Worm (Caenorhabditis elegans) whole organism, L1 larva: ENCODE measurements around the gene C53D6.10.

Experiments used
- C16A3.4 ChIP-seq: fragments of 150-350 bp; optimal IDR thresholded peaks from 2 replicates; lab custom pipeline; 2014; ENCODE audit warnings: missing biosample characterization, missing genetic modification characterization
- Y116A8C.19 ChIP-seq: sonication (generic microtip); optimal IDR thresholded peaks from 2 replicates; lab custom pipeline; 2016; ENCODE audit warnings: missing compliant biosample characterization, missing genetic modification characterization, borderline replicate concordance
- aha-1 ChIP-seq: fragments of 150-350 bp; optimal IDR thresholded peaks from 2 replicates; lab custom pipeline; 2014; ENCODE audit warnings: missing biosample characterization, missing genetic modification characterization
- aly-2 ChIP-seq: fragments of 150-350 bp; optimal IDR thresholded peaks from 2 replicates; lab custom pipeline; 2014; ENCODE audit warnings: missing biosample characterization, missing genetic modification characterization
- blmp-1 ChIP-seq: fragments of 150-350 bp; optimal IDR thresholded peaks from 2 replicates; lab custom pipeline; 2014; ENCODE audit warnings: missing biosample characterization, missing genetic modification characterization
- ceh-82 ChIP-seq, 3 experiments: fragments of 150-350 bp in 1 of 3; sonication (generic microtip) in 2 of 3; optimal IDR thresholded peaks; 2 replicates each; lab custom pipeline; 2014 to 2017; ENCODE audit warnings: missing biosample characterization in 3 of 3, missing genetic modification characterization in 3 of 3
- ceh-90 ChIP-seq: sonication (generic microtip); optimal IDR thresholded peaks from 2 replicates; lab custom pipeline; 2016; ENCODE audit warnings: missing genetic modification characterization, missing compliant biosample characterization
- dpl-1 ChIP-seq, 3 experiments: fragments of 150-350 bp in 2 of 3; sonication (generic microtip) in 1 of 3; optimal IDR thresholded peaks; 2 replicates each; lab custom pipeline; 2014 to 2017; ENCODE audit warnings: missing biosample characterization in 3 of 3, missing genetic modification characterization in 3 of 3, missing genetic modification reagents in 3 of 3
- efl-1 ChIP-seq, 4 experiments: fragments of 150-350 bp; optimal IDR thresholded peaks in 3 of 4; peaks in 1 of 4; 1 replicate in 1 of 4; 2 replicates in 3 of 4; lab custom pipeline; 2014; ENCODE audit warnings: missing biosample characterization in 2 of 4, missing genetic modification characterization in 2 of 4, missing genetic modification reagents in 2 of 4
- egl-27 ChIP-seq, 2 experiments: fragments of 150-350 bp in 1 of 2; sonication (generic microtip); optimal IDR thresholded peaks; 3 replicates each; lab custom pipeline; 2017 to 2018; ENCODE audit warnings: missing biosample characterization in 2 of 2, missing genetic modification characterization in 2 of 2, missing genetic modification reagents in 2 of 2
- ets-5 ChIP-seq: fragments of 200-800 bp; sonication (Bioruptor generic); IDR thresholded peaks from 2 replicates; pipeline ENCODE4 v1.3.6; 2022; ENCODE audit warnings: missing genetic modification characterization, missing compliant biosample characterization
- fkh-10 ChIP-seq: sonication (generic microtip); optimal IDR thresholded peaks from 2 replicates; lab custom pipeline; 2017; ENCODE audit warnings: missing biosample characterization, missing genetic modification reagents, missing genetic modification characterization
- fkh-4 ChIP-seq: sonication (generic microtip); optimal IDR thresholded peaks from 2 replicates; lab custom pipeline; 2016; ENCODE audit warnings: missing compliant biosample characterization, missing genetic modification characterization, borderline replicate concordance
- fkh-8 ChIP-seq: sonication (generic microtip); optimal IDR thresholded peaks from 2 replicates; lab custom pipeline; 2016; ENCODE audit warnings: mild to moderate bottlenecking, missing genetic modification characterization, missing compliant biosample characterization
- hpl-2 ChIP-seq: fragments of 150-350 bp; optimal IDR thresholded peaks from 2 replicates; lab custom pipeline; 2014; ENCODE audit warnings: missing biosample characterization, missing genetic modification reagents, missing genetic modification characterization
- jun-1 ChIP-seq: fragments of 150-350 bp; optimal IDR thresholded peaks from 2 replicates; lab custom pipeline; 2014; ENCODE audit warnings: missing biosample characterization, missing genetic modification reagents, missing genetic modification characterization
- lin-13 ChIP-seq: fragments of 150-350 bp; optimal IDR thresholded peaks from 2 replicates; lab custom pipeline; 2014; ENCODE audit warnings: missing biosample characterization, missing genetic modification reagents, missing genetic modification characterization
- lin-14 ChIP-seq: fragments of 200-800 bp; sonication (Bioruptor generic); optimal IDR thresholded peaks from 2 replicates; lab custom pipeline; 2018; ENCODE audit warnings: mild to moderate bottlenecking, missing genetic modification characterization, moderate library complexity, missing compliant biosample characterization
- lin-39 ChIP-seq: fragments of 150-350 bp; optimal IDR thresholded peaks from 2 replicates; lab custom pipeline; 2014; ENCODE audit warnings: missing biosample characterization, missing genetic modification reagents, missing genetic modification characterization
- mab-9 ChIP-seq: fragments of 200-800 bp; sonication (Bioruptor generic); IDR thresholded peaks from 2 replicates; pipeline ENCODE4 v1.3.6; 2022; ENCODE audit warnings: missing genetic modification reagents, missing genetic modification characterization, missing compliant biosample characterization
- mef-2 ChIP-seq: fragments of 150-350 bp; optimal IDR thresholded peaks from 2 replicates; lab custom pipeline; 2014; ENCODE audit warnings: missing biosample characterization, missing genetic modification characterization
- mep-1 ChIP-seq: fragments of 150-350 bp; optimal IDR thresholded peaks from 2 replicates; lab custom pipeline; 2014; ENCODE audit warnings: missing biosample characterization, missing genetic modification characterization
- nhr-12 ChIP-seq: sonication (generic microtip); optimal IDR thresholded peaks from 2 replicates; lab custom pipeline; 2017; ENCODE audit warnings: missing biosample characterization, missing genetic modification characterization
- nhr-19 ChIP-seq: fragments of 200-800 bp; sonication (Bioruptor generic); conservative IDR thresholded peaks from 2 replicates; pipeline ENCODE4 v1.3.6; 2022; ENCODE audit warnings: missing genetic modification characterization, missing compliant biosample characterization
- nhr-20 ChIP-seq: sonication (generic microtip); optimal IDR thresholded peaks from 2 replicates; lab custom pipeline; 2016; ENCODE audit warnings: mild to moderate bottlenecking, missing genetic modification characterization, missing compliant biosample characterization
- nhr-28 ChIP-seq: fragments of 150-350 bp; optimal IDR thresholded peaks from 2 replicates; lab custom pipeline; 2014; ENCODE audit warnings: missing biosample characterization, missing genetic modification characterization
- nhr-47 ChIP-seq: sonication (generic microtip); optimal IDR thresholded peaks from 2 replicates; lab custom pipeline; 2016; ENCODE audit warnings: mild to moderate bottlenecking, missing genetic modification characterization, moderate library complexity, missing compliant biosample characterization
- nhr-71 ChIP-seq: sonication (generic microtip); optimal IDR thresholded peaks from 2 replicates; lab custom pipeline; 2016; ENCODE audit warnings: mild to moderate bottlenecking, missing genetic modification characterization, moderate library complexity, missing compliant biosample characterization
- nhr-84 ChIP-seq: sonication (generic microtip); optimal IDR thresholded peaks from 2 replicates; lab custom pipeline; 2017; ENCODE audit warnings: missing biosample characterization, missing genetic modification characterization
- nhr-90 ChIP-seq: sonication (generic microtip); optimal IDR thresholded peaks from 2 replicates; lab custom pipeline; 2016; ENCODE audit warnings: mild to moderate bottlenecking, missing genetic modification characterization, missing compliant biosample characterization; ENCODE audit not compliant: poor library complexity
- pag-3 ChIP-seq: sonication (generic microtip); optimal IDR thresholded peaks from 2 replicates; lab custom pipeline; 2017; ENCODE audit warnings: missing genetic modification characterization, mild to moderate bottlenecking, missing compliant biosample characterization, antibody characterized with exemption, borderline replicate concordance; ENCODE audit not compliant: insufficient read depth
- pqm-1 ChIP-seq: sonication (generic microtip); optimal IDR thresholded peaks from 3 replicates; lab custom pipeline; 2017; ENCODE audit warnings: missing biosample characterization, missing genetic modification characterization
- rnt-1 ChIP-seq: sonication (generic microtip); optimal IDR thresholded peaks from 2 replicates; lab custom pipeline; 2016; ENCODE audit warnings: mild to moderate bottlenecking, missing genetic modification characterization, moderate library complexity, missing compliant biosample characterization
- skn-1 ChIP-seq: fragments of 150-350 bp; optimal IDR thresholded peaks from 2 replicates; lab custom pipeline; 2014; ENCODE audit warnings: missing biosample characterization, missing genetic modification characterization
- snu-23 ChIP-seq: sonication (generic microtip); optimal IDR thresholded peaks from 2 replicates; lab custom pipeline; 2016; ENCODE audit warnings: missing genetic modification characterization, missing compliant biosample characterization
- sox-4 ChIP-seq: sonication (generic microtip); optimal IDR thresholded peaks from 2 replicates; lab custom pipeline; 2016; ENCODE audit warnings: missing genetic modification characterization, missing compliant biosample characterization
- sptf-1 ChIP-seq: fragments of 150-350 bp; optimal IDR thresholded peaks from 2 replicates; lab custom pipeline; 2014; ENCODE audit warnings: missing biosample characterization, missing genetic modification characterization
- sup-37 ChIP-seq: fragments of 200-800 bp; sonication (Bioruptor generic); optimal IDR thresholded peaks from 2 replicates; lab custom pipeline; 2018; ENCODE audit warnings: mild to moderate bottlenecking, missing genetic modification characterization, missing compliant biosample characterization
- unc-130 ChIP-seq: fragments of 150-350 bp; optimal IDR thresholded peaks from 2 replicates; lab custom pipeline; 2017; ENCODE audit warnings: missing biosample characterization, missing genetic modification characterization, inconsistent platforms
- unc-30 ChIP-seq: sonication (generic microtip); optimal IDR thresholded peaks from 2 replicates; lab custom pipeline; 2017; ENCODE audit warnings: missing biosample characterization, missing genetic modification characterization
- unc-62 ChIP-seq: fragments of 150-350 bp; optimal IDR thresholded peaks from 2 replicates; lab custom pipeline; 2014; ENCODE audit warnings: missing biosample characterization, missing genetic modification reagents, missing genetic modification characterization
- unc-86 ChIP-seq: sonication (generic microtip); optimal IDR thresholded peaks from 2 replicates; lab custom pipeline; 2016; ENCODE audit warnings: missing genetic modification characterization, missing compliant biosample characterization
- unc-98 ChIP-seq: fragments of 200-800 bp; sonication (Bioruptor generic); IDR thresholded peaks from 2 replicates; pipeline ENCODE4 v1.3.6; 2022; ENCODE audit warnings: missing genetic modification characterization, missing compliant biosample characterization
- vab-15 ChIP-seq: sonication (generic microtip); optimal IDR thresholded peaks from 2 replicates; lab custom pipeline; 2017; ENCODE audit warnings: missing genotype, mild to moderate bottlenecking, missing genetic modification characterization, missing compliant biosample characterization
- xbp-1 ChIP-seq: sonication (generic microtip); optimal IDR thresholded peaks from 2 replicates; lab custom pipeline; 2016; ENCODE audit warnings: missing genetic modification characterization, missing compliant biosample characterization
- zag-1 ChIP-seq: fragments of 150-350 bp; optimal IDR thresholded peaks from 2 replicates; lab custom pipeline; 2014; ENCODE audit warnings: missing biosample characterization, missing genetic modification characterization
- zip-4 ChIP-seq: fragments of 200-800 bp; sonication (Bioruptor generic); optimal IDR thresholded peaks from 2 replicates; lab custom pipeline; 2018; ENCODE audit warnings: mild to moderate bottlenecking, missing genetic modification characterization, moderate library complexity, missing compliant biosample characterization
- ztf-11 ChIP-seq, 2 experiments: sonication (generic microtip); optimal IDR thresholded peaks; 2 replicates each; lab custom pipeline; 2016 to 2017; ENCODE audit warnings: missing genetic modification characterization in 2 of 2, missing biosample characterization in 1 of 2, missing compliant biosample characterization in 1 of 2
- ztf-4 ChIP-seq: fragments of 150-350 bp; optimal IDR thresholded peaks from 2 replicates; lab custom pipeline; 2014; ENCODE audit warnings: missing biosample characterization, missing genetic modification characterization

The C53D6.10 gene

ce11 chrIV:9074244-9074723 lies 40.0 kb upstream of the C53D6.10 start, which contains the start of gene mppb-1 (continued):
- TF ChIP-seq sox-4 (tag; lab: Kevin White, UChicago) (peak; percentile 85), nhr-12 (tag; lab: Kevin White, UChicago) (no peak), ets-5 (GFP tag; lab: Robert Waterston, UW) (no peak), lin-39 (tag; lab: Kevin White, UChicago) (peak; percentile 69), nhr-19 (GFP tag; lab: Robert Waterston, UW) (peak; percentile 85), rnt-1 (tag; lab: Kevin White, UChicago) (peak; percentile 100), aha-1 (tag; lab: Kevin White, UChicago) (no peak), mab-9 (peak; percentile 78), Y116A8C.19 (tag; lab: Kevin White, UChicago) (peak; percentile 91), mef-2 (tag; lab: Kevin White, UChicago) (peak; percentile 6), C16A3.4 (tag; lab: Kevin White, UChicago) (peak; percentile 81), sup-37 (GFP tag; lab: Kevin White, UChicago) (no peak), lin-14 (GFP tag; lab: Kevin White, UChicago) (peak; percentile 82), nhr-47 (tag; lab: Kevin White, UChicago) (peak; percentile 93), fkh-4 (tag; lab: Kevin White, UChicago) (peak; percentile 94), fkh-10 (GFP tag; lab: Kevin White, UChicago) (peak; percentile 41), pag-3 (tag; lab: Kevin White, UChicago) (no peak), ztf-4 (no peak), jun-1 (tag; lab: Kevin White, UChicago) (peak; percentile 76), unc-30 (no peak), unc-130 (tag; lab: Kevin White, UChicago) (peak; percentile 88), lin-13 (peak; percentile 80), hpl-2 (GFP tag; lab: Kevin White, UChicago) (no peak), aly-2 (tag; lab: Kevin White, UChicago) (peak; percentile 23), snu-23 (GFP tag; lab: Kevin White, UChicago) (peak; percentile 90), nhr-84 (tag; lab: Kevin White, UChicago) (no peak), zip-4 (GFP tag; lab: Kevin White, UChicago) (peak; percentile 75), unc-62 (GFP tag; lab: Kevin White, UChicago) (no peak), nhr-71 (peak; percentile 94), vab-15 (peak; percentile 99), fkh-8 (tag; lab: Kevin White, UChicago) (peak; percentile 72), unc-86 (tag; lab: Kevin White, UChicago) (peak; percentile 81), pqm-1 (tag; lab: Kevin White, UChicago) (no peak), zag-1 (no peak), ceh-90 (tag; lab: Kevin White, UChicago) (peak; percentile 94), ztf-11 (tag; optimal IDR thresholded peaks at IDR 0.05; lab: Kevin White, UChicago) (peak in 1 of 2 experiments; percentile 94), nhr-28 (tag; lab: Kevin White, UChicago) (no peak), dpl-1 (GFP tag; optimal IDR thresholded peaks at IDR 0.05; lab: Kevin White, UChicago) (peak; percentile 94 to 97 (median 96)), skn-1 (tag; lab: Kevin White, UChicago) (peak; percentile 83), sptf-1 (tag; lab: Kevin White, UChicago) (no peak), xbp-1 (tag; lab: Kevin White, UChicago) (peak; percentile 90), ceh-82 (tag; optimal IDR thresholded peaks at IDR 0.05; lab: Kevin White, UChicago) (peak; percentile 73 to 79 (median 76)), blmp-1 (tag; lab: Kevin White, UChicago) (peak; percentile 99), unc-98 (peak; percentile 80), mep-1 (tag; lab: Kevin White, UChicago) (peak; percentile 69), efl-1 (optimal IDR thresholded peaks at IDR 0.05; lab: Kevin White, UChicago) (peak; percentile 85 to 97), efl-1 (GFP tag; optimal IDR thresholded peaks at IDR 0.05 in 1 of 2; lab: Kevin White, UChicago) (peak; percentile 96 to 99), egl-27 (tag; optimal IDR thresholded peaks at IDR 0.05; lab: Kevin White, UChicago) (no peak), nhr-20 (tag; lab: Kevin White, UChicago) (peak; percentile 89), nhr-90 (tag; lab: Kevin White, UChicago) (peak; percentile 94)
- TF ChIP-seq, all 84 proteins: peak for 63
